Worm (Caenorhabditis elegans) whole organism, L1 larva: Measurements from ENCODE around the gene K08H2.4.

Experiments used
- Y116A8C.19 ChIP-seq: sonication (generic microtip); optimal IDR thresholded peaks from 2 replicates; lab custom pipeline; 2016; ENCODE audit warnings: missing compliant biosample characterization, missing genetic modification characterization, borderline replicate concordance
- ama-1 ChIP-seq: fragments of 150-350 bp; optimal IDR thresholded peaks from 2 replicates; lab custom pipeline; 2014
- egl-27 ChIP-seq, 2 experiments: fragments of 150-350 bp in 1 of 2; sonication (generic microtip); optimal IDR thresholded peaks; 3 replicates each; lab custom pipeline; 2017 to 2018; ENCODE audit warnings: missing biosample characterization in 2 of 2, missing genetic modification characterization in 2 of 2, missing genetic modification reagents in 2 of 2
- lin-39 ChIP-seq: fragments of 150-350 bp; optimal IDR thresholded peaks from 2 replicates; lab custom pipeline; 2014; ENCODE audit warnings: missing biosample characterization, missing genetic modification reagents, missing genetic modification characterization
- nhr-12 ChIP-seq: sonication (generic microtip); optimal IDR thresholded peaks from 2 replicates; lab custom pipeline; 2017; ENCODE audit warnings: missing biosample characterization, missing genetic modification characterization
- nhr-20 ChIP-seq: sonication (generic microtip); optimal IDR thresholded peaks from 2 replicates; lab custom pipeline; 2016; ENCODE audit warnings: mild to moderate bottlenecking, missing genetic modification characterization, missing compliant biosample characterization
- pqm-1 ChIP-seq: sonication (generic microtip); optimal IDR thresholded peaks from 3 replicates; lab custom pipeline; 2017; ENCODE audit warnings: missing biosample characterization, missing genetic modification characterization
- snpc-4 ChIP-seq: fragments of 150-350 bp; optimal IDR thresholded peaks from 2 replicates; lab custom pipeline; 2014; ENCODE audit warnings: missing biosample characterization, missing genetic modification characterization
- unc-62 ChIP-seq: fragments of 150-350 bp; optimal IDR thresholded peaks from 2 replicates; lab custom pipeline; 2014; ENCODE audit warnings: missing biosample characterization, missing genetic modification reagents, missing genetic modification characterization

ce11 chrX:13225111-13225905 lies 13.0 kb upstream of the K08H2.4 start:
- TF ChIP-seq pqm-1 (no peak), nhr-12 (no peak), ama-1 (no peak), egl-27 (tag; optimal IDR thresholded peaks at IDR 0.05; lab: Kevin White, UChicago) (no peak), lin-39 (tag; lab: Kevin White, UChicago) (no peak), nhr-20 (tag; lab: Kevin White, UChicago) (peak; percentile 16), snpc-4 (tag; lab: Kevin White, UChicago) (no peak), unc-62 (GFP tag; lab: Kevin White, UChicago) (no peak), Y116A8C.19 (no peak)
